Worm (Caenorhabditis elegans): ENCODE measurements around the gene rab-39.

rab-39 gene

DNA sequence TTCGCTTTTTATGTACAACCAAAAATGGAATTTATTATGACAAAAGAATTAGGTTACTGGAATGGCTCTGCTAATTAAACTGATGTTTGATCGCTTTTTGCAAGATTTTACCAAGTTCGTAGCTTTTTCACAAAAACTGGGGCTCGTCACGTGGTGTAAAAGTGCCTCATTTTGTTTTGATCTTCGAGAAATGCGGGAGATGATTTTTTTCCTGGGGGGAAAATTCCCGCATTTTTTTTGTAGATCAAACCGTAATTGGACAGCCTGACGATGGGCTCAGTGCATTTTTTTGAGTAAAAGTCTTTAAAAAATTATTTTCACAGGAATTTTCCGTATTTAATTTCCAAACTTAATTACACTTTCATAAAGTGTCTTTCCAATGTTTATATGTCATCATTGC lies 33.6 kb downstream of the rab-39 start:
- no peak for TF ChIP-seq elt-3 (tag; optimal IDR thresholded peaks at IDR 0.05)
- TF ChIP-seq pha-4 (tag; optimal IDR thresholded peaks at IDR 0.05): no peak
- no peak for TF ChIP-seq lin-13 (tag; optimal IDR thresholded peaks at IDR 0.05)
- TF ChIP-seq snpc-4 (tag; optimal IDR thresholded peaks at IDR 0.05): no peak
- TF ChIP-seq hlh-1 (tag; optimal IDR thresholded peaks at IDR 0.05): no peak
- TF ChIP-seq tbx-8 (GFP tag; optimal IDR thresholded peaks at IDR 0.05): no peak
- TF ChIP-seq ces-1 (GFP tag; optimal IDR thresholded peaks at IDR 0.05): no peak
- TF ChIP-seq sem-2 (GFP tag; optimal IDR thresholded peaks at IDR 0.05): no peak
- TF ChIP-seq unc-120 (tag; optimal IDR thresholded peaks at IDR 0.05; ENCODE audit: poor library complexity, severe bottlenecking): no peak
- no peak for TF ChIP-seq drap-1 (GFP tag; optimal IDR thresholded peaks at IDR 0.05)
- no peak for TF ChIP-seq flh-1 (GFP tag; optimal IDR thresholded peaks at IDR 0.05)
- TF ChIP-seq nhr-12 (tag; optimal IDR thresholded peaks at IDR 0.05): no peak
- no peak for TF ChIP-seq lsy-2 (tag; optimal IDR thresholded peaks at IDR 0.05)
- TF ChIP-seq lin-32 (GFP tag; optimal IDR thresholded peaks at IDR 0.05): no peak
- TF ChIP-seq bed-3 (GFP tag; optimal IDR thresholded peaks at IDR 0.05): no peak
- no peak for TF ChIP-seq unc-39 (tag; optimal IDR thresholded peaks at IDR 0.05)
- no peak for TF ChIP-seq nhr-2 (tag; optimal IDR thresholded peaks at IDR 0.05)
- TF ChIP-seq nhr-237 (tag; optimal IDR thresholded peaks at IDR 0.05): no peak
- no peak for TF ChIP-seq sptf-1 (tag; optimal IDR thresholded peaks at IDR 0.05)
- no peak for TF ChIP-seq mab-5 (tag; optimal IDR thresholded peaks at IDR 0.05)

ce11 chrII:9285171-9286025 lies 37.3 kb downstream of the rab-39 start, which contains the start of gene mtrr-1:
mtrr-1 (plus strand) TSS chrII:9285975.
- TF ChIP-seq ceh-43 (GFP tag; optimal IDR thresholded peaks at IDR 0.05): no peak
- no peak for TF ChIP-seq ham-2 (GFP tag; optimal IDR thresholded peaks at IDR 0.05)
- no peak for TF ChIP-seq hlh-1 (tag; optimal IDR thresholded peaks at IDR 0.05)
- peak; percentile 30 for TF ChIP-seq ceh-83 (GFP tag; optimal IDR thresholded peaks at IDR 0.05)
- no peak for TF ChIP-seq pha-4 (tag; optimal IDR thresholded peaks at IDR 0.05)
- no peak for TF ChIP-seq unc-39 (tag; optimal IDR thresholded peaks at IDR 0.05)
- peak; percentile 4 for TF ChIP-seq lsy-2 (tag; optimal IDR thresholded peaks at IDR 0.05)
- no peak for TF ChIP-seq ceh-39 (tag; optimal IDR thresholded peaks at IDR 0.05)
- no peak for TF ChIP-seq nhr-76 (tag; optimal IDR thresholded peaks at IDR 0.05)
- TF ChIP-seq M03D4.4 (tag; optimal IDR thresholded peaks at IDR 0.05): no peak
- peak; percentile 20 for TF ChIP-seq elt-1 (tag; optimal IDR thresholded peaks at IDR 0.05; ENCODE audit: borderline replicate concordance, insufficient read depth)

ce11 chrII:9284358-9285170 lies 38.2 kb downstream of the rab-39 start:
- no peak for TF ChIP-seq sem-2 (GFP tag; optimal IDR thresholded peaks at IDR 0.05)
- no peak for TF ChIP-seq M03D4.4 (tag; optimal IDR thresholded peaks at IDR 0.05)
- no peak for TF ChIP-seq drap-1 (GFP tag; optimal IDR thresholded peaks at IDR 0.05)
- no peak for TF ChIP-seq mep-1 (tag; optimal IDR thresholded peaks at IDR 0.05)
- TF ChIP-seq ceh-43 (GFP tag; optimal IDR thresholded peaks at IDR 0.05): no peak
- TF ChIP-seq tbx-8 (GFP tag; optimal IDR thresholded peaks at IDR 0.05): no peak
- no peak for TF ChIP-seq mab-5 (tag; optimal IDR thresholded peaks at IDR 0.05)
- no peak for TF ChIP-seq unc-120 (tag; optimal IDR thresholded peaks at IDR 0.05; ENCODE audit: poor library complexity, severe bottlenecking)
- TF ChIP-seq elt-1 (tag; optimal IDR thresholded peaks at IDR 0.05; ENCODE audit: borderline replicate concordance, insufficient read depth): no peak
- peak; percentile 84 for TF ChIP-seq pha-4 (tag; optimal IDR thresholded peaks at IDR 0.05)
- TF ChIP-seq ceh-83 (GFP tag; optimal IDR thresholded peaks at IDR 0.05): no peak
- TF ChIP-seq unc-39 (tag; optimal IDR thresholded peaks at IDR 0.05): no peak
- TF ChIP-seq ceh-39 (tag; optimal IDR thresholded peaks at IDR 0.05): no peak
- TF ChIP-seq lin-32 (GFP tag; optimal IDR thresholded peaks at IDR 0.05): no peak
- peak; percentile 5 for TF ChIP-seq nhr-2 (tag; optimal IDR thresholded peaks at IDR 0.05)
- no peak for TF ChIP-seq blmp-1 (tag; optimal IDR thresholded peaks at IDR 0.05)
- TF ChIP-seq elt-3 (tag; optimal IDR thresholded peaks at IDR 0.05): no peak
- no peak for TF ChIP-seq flh-1 (GFP tag; optimal IDR thresholded peaks at IDR 0.05)
- no peak for TF ChIP-seq lsy-2 (tag; optimal IDR thresholded peaks at IDR 0.05)
- TF ChIP-seq ztf-11 (tag; optimal IDR thresholded peaks at IDR 0.05): no peak
- peak; percentile 8 for TF ChIP-seq ces-1 (GFP tag; optimal IDR thresholded peaks at IDR 0.05)
- TF ChIP-seq nhr-237 (tag; optimal IDR thresholded peaks at IDR 0.05): no peak
